Worm (Caenorhabditis elegans): ENCODE data around the gene ZC317.7.

DNA sequence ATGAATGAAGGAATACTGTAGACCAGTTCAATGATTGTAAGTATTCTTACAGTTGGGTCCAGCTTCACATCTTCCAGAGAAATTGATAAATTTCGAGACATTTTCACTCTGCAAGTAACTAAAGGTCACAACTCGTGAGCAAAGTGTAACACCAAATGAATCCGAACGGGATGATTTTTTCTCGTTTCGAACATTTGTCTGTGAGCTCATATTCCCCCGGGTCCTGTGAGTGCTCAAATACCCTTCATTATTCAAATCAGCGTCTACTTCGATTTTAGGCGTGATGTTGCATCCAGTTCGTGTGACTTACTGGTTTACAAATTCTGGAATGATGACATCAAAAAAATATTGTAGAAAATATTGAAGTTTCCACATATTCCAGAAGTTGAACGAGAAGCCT, 5.5 kb downstream of the ZC317.7 start, which contains the start of gene srg-68:
- TF ChIP-seq lin-13 (tag; optimal IDR thresholded peaks at IDR 0.05) (no peak), nhr-76 (tag; optimal IDR thresholded peaks at IDR 0.05) (no peak), ceh-43 (GFP tag; optimal IDR thresholded peaks at IDR 0.05) (no peak), lin-32 (GFP tag; optimal IDR thresholded peaks at IDR 0.05) (no peak)

Data from whole organism, mixed stage, embryonic.